Fruit fly (Drosophila melanogaster) whole organism, prepupa: Measurements from ENCODE around the gene Osi24.
A peak's percentile ranks its signal among the peaks of the same experiment; 100 is the strongest.

Source experiments
- Blimp-1 ChIP-seq: fragments of 200-800 bp; sonication (Bioruptor generic); optimal IDR thresholded peaks from 3 replicates; lab custom pipeline; 2017; ENCODE audit warnings: missing biosample characterization, missing genetic modification characterization, mild to moderate bottlenecking, moderate library complexity, missing genetic modification reagents
- CG10669 ChIP-seq: fragments of 200-800 bp; sonication (Bioruptor generic); optimal IDR thresholded peaks from 3 replicates; lab custom pipeline; 2018; ENCODE audit warnings: missing biosample characterization, mild to moderate bottlenecking, missing genetic modification characterization, moderate library complexity
- CG11294 ChIP-seq: fragments of 200-800 bp; sonication (Bioruptor generic); IDR thresholded peaks from 2 replicates; pipeline ENCODE4 v1.3.6; 2022; ENCODE audit warnings: missing biosample characterization, missing genetic modification characterization
- CG15336 ChIP-seq: fragments of 200-800 bp; sonication (Bioruptor generic); IDR thresholded peaks from 2 replicates; pipeline ENCODE4 v1.3.6; 2022; ENCODE audit warnings: missing biosample characterization, missing genetic modification characterization
- CG1621 ChIP-seq: fragments of 200-800 bp; sonication (Bioruptor generic); optimal IDR thresholded peaks from 3 replicates; lab custom pipeline; 2018; ENCODE audit warnings: missing biosample characterization, mild to moderate bottlenecking, missing genetic modification characterization
- CG3032 ChIP-seq: fragments of 200-800 bp; optimal IDR thresholded peaks from 2 replicates; lab custom pipeline; 2019; ENCODE audit warnings: missing biosample characterization, mild to moderate bottlenecking, missing genetic modification characterization, moderate library complexity
- CG31627 ChIP-seq: fragments of 200-800 bp; sonication (Bioruptor generic); optimal IDR thresholded peaks from 3 replicates; lab custom pipeline; 2016; ENCODE audit warnings: missing biosample characterization, missing genetic modification characterization
- CG32006 ChIP-seq: fragments of 200-800 bp; sonication (Bioruptor generic); optimal IDR thresholded peaks from 3 replicates; lab custom pipeline; 2017; ENCODE audit warnings: missing biosample characterization, mild to moderate bottlenecking, missing genetic modification characterization
- CG34406 ChIP-seq: fragments of 200-800 bp; sonication (Bioruptor generic); optimal IDR thresholded peaks from 3 replicates; lab custom pipeline; 2016; ENCODE audit warnings: missing biosample characterization, missing genetic modification characterization
- CG3919 ChIP-seq: fragments of 200-800 bp; sonication (Bioruptor generic); optimal IDR thresholded peaks from 3 replicates; lab custom pipeline; 2016; ENCODE audit warnings: missing biosample characterization, missing genetic modification characterization
- CG4318 ChIP-seq: fragments of 200-800 bp; sonication (Bioruptor generic); optimal IDR thresholded peaks from 3 replicates; lab custom pipeline; 2017; ENCODE audit warnings: missing biosample characterization, mild to moderate bottlenecking, missing genetic modification characterization
- CG6854 ChIP-seq: fragments of 200-800 bp; sonication (Bioruptor generic); optimal IDR thresholded peaks from 2 replicates; lab custom pipeline; 2017; ENCODE audit warnings: missing biosample characterization, mild to moderate bottlenecking, missing genetic modification characterization
- CG8319 ChIP-seq: fragments of 200-800 bp; sonication (Bioruptor generic); optimal IDR thresholded peaks from 3 replicates; lab custom pipeline; 2016; ENCODE audit warnings: missing biosample characterization, missing genetic modification characterization
- Eip78C ChIP-seq: fragments of 200-800 bp; sonication (Bioruptor generic); peaks from one replicate; lab custom pipeline; 2016; ENCODE audit warnings: missing biosample characterization, missing genetic modification characterization
- Eip93F ChIP-seq: fragments of 200-800 bp; sonication (Bioruptor generic); optimal IDR thresholded peaks from 2 replicates; lab custom pipeline; 2016; ENCODE audit warnings: missing biosample characterization, mild to moderate bottlenecking, missing genetic modification characterization
- Ets21C ChIP-seq: fragments of 200-800 bp; sonication (Bioruptor generic); optimal IDR thresholded peaks from 3 replicates; lab custom pipeline; 2016; ENCODE audit warnings: missing biosample characterization, missing genetic modification characterization
- Hr39 ChIP-seq: fragments of 200-800 bp; sonication (Bioruptor generic); optimal IDR thresholded peaks from 2 replicates; lab custom pipeline; 2016; ENCODE audit warnings: missing biosample characterization, missing genetic modification characterization
- Hr4 ChIP-seq: fragments of 200-800 bp; sonication (Bioruptor generic); optimal IDR thresholded peaks from 3 replicates; lab custom pipeline; 2016; ENCODE audit warnings: missing biosample characterization, missing genetic modification characterization
- Lpt ChIP-seq: fragments of 200-800 bp; sonication (Bioruptor generic); optimal IDR thresholded peaks from 3 replicates; lab custom pipeline; 2016; ENCODE audit warnings: missing biosample characterization, missing genetic modification characterization
- Met ChIP-seq: fragments of 200-800 bp; sonication (Bioruptor generic); optimal IDR thresholded peaks from 3 replicates; lab custom pipeline; 2016; ENCODE audit warnings: missing biosample characterization, missing genetic modification characterization
- Sox102F ChIP-seq: fragments of 200-800 bp; sonication (Bioruptor generic); optimal IDR thresholded peaks from 2 replicates; lab custom pipeline; 2016; ENCODE audit warnings: missing biosample characterization, mild to moderate bottlenecking, missing genetic modification characterization
- achi ChIP-seq: fragments of 200-800 bp; sonication (Bioruptor generic); optimal IDR thresholded peaks from 3 replicates; lab custom pipeline; 2016; ENCODE audit warnings: missing biosample characterization, missing genetic modification characterization
- cyc ChIP-seq: fragments of 200-800 bp; sonication (Bioruptor generic); optimal IDR thresholded peaks from 3 replicates; lab custom pipeline; 2016; ENCODE audit warnings: missing biosample characterization, missing genetic modification characterization
- eg ChIP-seq: fragments of 200-800 bp; sonication (Bioruptor generic); IDR thresholded peaks from 3 replicates; pipeline ENCODE4 v1.3.6; 2022; ENCODE audit warnings: missing biosample characterization, missing genetic modification characterization
- fkh ChIP-seq: fragments of 200-800 bp; sonication (Bioruptor generic); optimal IDR thresholded peaks from 3 replicates; lab custom pipeline; 2017; ENCODE audit warnings: missing biosample characterization, mild to moderate bottlenecking, missing genetic modification characterization, moderate library complexity
- lz ChIP-seq: fragments of 200-800 bp; sonication (Bioruptor generic); optimal IDR thresholded peaks from 3 replicates; lab custom pipeline; 2016; ENCODE audit warnings: missing biosample characterization, missing genetic modification characterization
- pdm3 ChIP-seq: fragments of 200-800 bp; sonication (Bioruptor generic); optimal IDR thresholded peaks from 3 replicates; lab custom pipeline; 2016; ENCODE audit warnings: missing biosample characterization, missing genetic modification characterization
- spab ChIP-seq: fragments of 200-800 bp; sonication (Bioruptor generic); optimal IDR thresholded peaks from 2 replicates; lab custom pipeline; 2017; ENCODE audit warnings: missing biosample characterization, mild to moderate bottlenecking, missing genetic modification characterization, missing genetic modification reagents
- svp ChIP-seq: fragments of 200-800 bp; sonication (Bioruptor generic); peaks from one replicate; lab custom pipeline; 2016; ENCODE audit warnings: missing biosample characterization, missing genetic modification characterization
- topi ChIP-seq: fragments of 200-800 bp; sonication (Bioruptor generic); optimal IDR thresholded peaks from 3 replicates; lab custom pipeline; 2016; ENCODE audit warnings: missing biosample characterization, missing genetic modification characterization
- vri ChIP-seq: fragments of 200-800 bp; sonication (Bioruptor generic); optimal IDR thresholded peaks from 3 replicates; lab custom pipeline; 2016; ENCODE audit warnings: missing biosample characterization, mild to moderate bottlenecking, missing genetic modification characterization

Gene Osi24

dm6 chr3R:6167183-6167582, 31.4 kb upstream of the Osi24 start, which contains the start of gene CG1077:
Gene CG1077, plus strand, starts transcription at chr3R:6167483.
- TF ChIP-seq Met = no peak
- TF ChIP-seq vri (GFP tag; lab: Kevin White, UChicago) = no peak
- no peak for TF ChIP-seq Ets21C (GFP tag; lab: Kevin White, UChicago)
- TF ChIP-seq svp (GFP tag; lab: Kevin White, UChicago) = no peak
- TF ChIP-seq cyc = no peak
- no peak for TF ChIP-seq CG3032 (tag; lab: Kevin White, UChicago)
- TF ChIP-seq CG1621 = no peak
- TF ChIP-seq pdm3 = no peak
- TF ChIP-seq achi (GFP tag; lab: Kevin White, UChicago) = no peak
- no peak for TF ChIP-seq CG8319
- TF ChIP-seq CG11294 (GFP tag; lab: Robert Waterston, UW) = no peak
- no peak for TF ChIP-seq CG3919 (GFP tag; lab: Kevin White, UChicago)
- no peak for TF ChIP-seq CG32006 (GFP tag; lab: Kevin White, UChicago)
- TF ChIP-seq lz = no peak
- no peak for TF ChIP-seq Sox102F

DNA sequence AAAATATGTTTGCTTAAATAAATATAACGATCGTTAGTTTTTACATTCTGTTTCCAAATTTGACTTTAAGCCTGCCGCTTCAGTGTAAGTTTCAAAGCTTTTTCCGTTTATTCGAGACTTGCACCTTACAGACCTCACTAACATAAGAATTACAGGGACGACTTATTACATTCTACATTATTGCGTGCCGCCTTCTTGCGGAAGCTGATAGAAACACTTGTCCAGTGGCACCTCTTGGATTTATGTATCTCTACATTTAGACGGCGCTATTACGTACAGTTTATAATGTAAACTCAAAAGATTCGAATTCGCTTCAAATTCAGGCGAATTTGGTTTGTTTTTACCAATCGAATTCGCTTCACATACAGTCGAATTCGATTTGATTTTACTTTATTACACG, 27.9 kb upstream of the Osi24 start:
- TF ChIP-seq Lpt (GFP tag; lab: Kevin White, UChicago) (no peak), Hr39 (peak; percentile 3), fkh (GFP tag; lab: Kevin White, UChicago) (peak; percentile 37)

DNA sequence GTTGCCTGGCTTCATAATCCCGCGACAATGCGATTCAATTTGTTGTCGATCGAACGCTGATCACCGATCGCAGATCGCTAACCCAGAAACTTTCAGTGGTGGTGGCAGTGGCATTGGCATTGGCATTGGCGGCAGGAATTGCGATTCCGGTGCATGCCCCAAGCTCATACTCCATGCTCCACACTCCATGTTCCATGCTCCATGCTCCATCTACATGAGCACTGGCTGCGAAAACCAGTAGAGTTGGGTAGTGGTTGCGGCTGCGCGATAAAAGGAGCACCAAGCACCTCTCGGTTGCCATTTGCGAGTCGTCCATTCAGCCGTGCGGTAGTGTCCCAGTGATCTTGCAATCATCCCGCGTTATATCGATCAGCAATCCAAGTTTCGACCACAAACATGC, 25.4 kb upstream of the Osi24 start, which contains the start of gene Osi1:
Osi1 (plus strand) TSS at position 301 of the 400 bp plus-strand sequence.
- no peak for TF ChIP-seq CG6854 (GFP tag; lab: Kevin White, UChicago)
- no peak for TF ChIP-seq achi (GFP tag; lab: Kevin White, UChicago)
- TF ChIP-seq CG4318 (GFP tag; lab: Kevin White, UChicago) = no peak
- no peak for TF ChIP-seq Hr39
- TF ChIP-seq Eip93F = no peak
- TF ChIP-seq CG8319 = no peak
- no peak for TF ChIP-seq CG31627 (GFP tag; lab: Kevin White, UChicago)
- no peak for TF ChIP-seq topi
- no peak for TF ChIP-seq spab
- no peak for TF ChIP-seq eg
- no peak for TF ChIP-seq Lpt (GFP tag; lab: Kevin White, UChicago)
- no peak for TF ChIP-seq CG15336 (GFP tag; lab: Robert Waterston, UW)
- no peak for TF ChIP-seq CG11294 (GFP tag; lab: Robert Waterston, UW)

dm6 chr3R:6182511-6182910, 16.1 kb upstream of the Osi24 start:
- no peak for TF ChIP-seq CG4318 (GFP tag; lab: Kevin White, UChicago)
- TF ChIP-seq cyc = no peak
- peak; percentile 7 for TF ChIP-seq CG10669
- peak; percentile 85 for TF ChIP-seq fkh (GFP tag; lab: Kevin White, UChicago)
- TF ChIP-seq Eip78C (GFP tag; lab: Kevin White, UChicago) = peak; percentile 67
- TF ChIP-seq achi (GFP tag; lab: Kevin White, UChicago) = no peak
- no peak for TF ChIP-seq Eip93F
- TF ChIP-seq, all 60 proteins: peak for 3

dm6 chr3R:6187015-6187414, 11.6 kb upstream of the Osi24 start, which contains the start of gene NPFR:
Gene NPFR, plus strand, starts transcription at chr3R:6187315.
- TF ChIP-seq CG32006 (GFP tag; lab: Kevin White, UChicago) = no peak
- no peak for TF ChIP-seq eg
- TF ChIP-seq CG34406 (GFP tag; lab: Kevin White, UChicago) = no peak

DNA sequence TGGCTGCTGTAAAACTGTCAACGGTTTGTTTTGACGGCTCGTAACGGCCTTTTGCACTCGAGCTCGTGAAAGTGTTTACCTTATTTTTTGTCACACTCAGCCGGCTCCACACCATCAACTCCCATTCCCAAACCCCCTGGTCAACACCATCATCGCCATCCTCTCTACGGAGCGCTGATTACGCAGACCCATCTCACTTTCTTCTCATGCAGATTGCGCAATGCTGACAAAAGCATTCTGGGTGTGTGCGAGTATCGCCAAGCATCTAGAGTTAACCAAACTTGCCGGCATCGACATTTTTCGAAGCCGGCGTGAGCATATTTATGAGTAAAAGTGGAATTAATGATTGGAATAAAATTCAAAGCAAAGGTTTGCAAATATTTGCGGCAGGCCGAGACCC, 2.2 kb upstream of the Osi24 start:
- TF ChIP-seq vri (GFP tag; lab: Kevin White, UChicago) (peak; percentile 10), CG34406 (GFP tag; lab: Kevin White, UChicago) (no peak), Blimp-1 (GFP tag; lab: Kevin White, UChicago) (peak; percentile 27), Eip78C (GFP tag; lab: Kevin White, UChicago) (peak; percentile 0)

DNA sequence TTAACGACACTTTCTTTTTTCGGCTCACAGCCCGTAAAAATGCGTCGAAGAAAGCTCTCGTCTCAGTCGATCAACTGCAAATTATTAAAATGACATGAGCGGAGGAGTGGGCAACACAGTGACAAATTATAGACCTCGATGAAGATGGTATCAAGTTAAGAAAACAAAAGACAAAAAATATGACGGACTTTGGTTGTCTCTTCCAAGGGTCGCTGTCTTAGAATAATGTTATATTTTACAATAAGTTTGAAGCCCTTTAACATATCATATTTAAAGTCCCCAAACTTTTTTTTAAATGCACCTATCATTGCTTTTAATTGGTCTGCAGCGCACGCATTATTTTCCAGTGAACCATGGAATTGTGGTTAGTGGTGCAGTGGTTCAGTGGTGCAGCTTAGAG, 1.1 kb downstream of the Osi24 start:
- TF ChIP-seq CG15336 (GFP tag; lab: Robert Waterston, UW) (peak; percentile 39; the same call in 1 of the 2 replicates), Hr4 (GFP tag; lab: Kevin White, UChicago) (peak; percentile 62), Eip78C (GFP tag; lab: Kevin White, UChicago) (peak; percentile 60), fkh (GFP tag; lab: Kevin White, UChicago) (no peak), Blimp-1 (GFP tag; lab: Kevin White, UChicago) (no peak), CG4318 (GFP tag; lab: Kevin White, UChicago) (peak; percentile 19), pdm3 (peak; percentile 12), CG32006 (GFP tag; lab: Kevin White, UChicago) (peak; percentile 67)
